Worm (Caenorhabditis elegans) whole organism, young adult: Measurements from ENCODE around the gene cpin-1.

Source experiments
- D2030.7 ChIP-seq: fragments of 200-800 bp; sonication (Bioruptor generic); IDR thresholded peaks from 2 replicates; pipeline ENCODE4 v1.3.6; 2022; ENCODE audit warnings: missing genetic modification reagents, missing genetic modification characterization, missing compliant biosample characterization
- F22D6.2 ChIP-seq: sonication (generic microtip); optimal IDR thresholded peaks from 2 replicates; lab custom pipeline; 2016; ENCODE audit warnings: mild to moderate bottlenecking, missing genetic modification characterization, missing compliant biosample characterization
- F23B12.7 ChIP-seq: sonication (generic microtip); optimal IDR thresholded peaks from 2 replicates; lab custom pipeline; 2017; ENCODE audit warnings: missing genetic modification characterization, mild to moderate bottlenecking, missing compliant biosample characterization, antibody characterized with exemption, moderate library complexity; ENCODE audit not compliant: insufficient read depth
- F49E8.2 ChIP-seq: sonication (generic microtip); optimal IDR thresholded peaks from 3 replicates; lab custom pipeline; 2017; ENCODE audit warnings: missing genetic modification characterization, mild to moderate bottlenecking, missing compliant biosample characterization, antibody characterized with exemption, moderate library complexity; ENCODE audit not compliant: insufficient read depth
- F55B11.4 ChIP-seq: sonication (generic microtip); optimal IDR thresholded peaks from 2 replicates; lab custom pipeline; 2016; ENCODE audit warnings: missing compliant biosample characterization, missing genetic modification characterization, borderline replicate concordance; ENCODE audit not compliant: insufficient read depth
- F57C9.4 ChIP-seq: sonication (generic microtip); optimal IDR thresholded peaks from 2 replicates; lab custom pipeline; 2017; ENCODE audit warnings: mild to moderate bottlenecking, missing genetic modification characterization, missing compliant biosample characterization
- K11D2.4 ChIP-seq: fragments of 200-800 bp; sonication (Bioruptor generic); IDR thresholded peaks from 2 replicates; pipeline ENCODE4 v1.3.6; 2022; ENCODE audit warnings: missing genetic modification reagents, missing genetic modification characterization, missing compliant biosample characterization
- K12H6.12 ChIP-seq: fragments of 200-800 bp; sonication (Bioruptor generic); optimal IDR thresholded peaks from 2 replicates; lab custom pipeline; 2018; ENCODE audit warnings: mild to moderate bottlenecking, missing genetic modification characterization, missing compliant biosample characterization
- T26A5.8 ChIP-seq: sonication (generic microtip); optimal IDR thresholded peaks from 2 replicates; lab custom pipeline; 2016; ENCODE audit warnings: missing genetic modification characterization, missing compliant biosample characterization
- Y53F4B.3 ChIP-seq: fragments of 200-800 bp; sonication (Bioruptor generic); IDR thresholded peaks from 2 replicates; pipeline ENCODE4 v1.3.6; 2022; ENCODE audit warnings: missing genetic modification reagents, missing genetic modification characterization, missing compliant biosample characterization
- Y53G8AR.9 ChIP-seq: fragments of 200-800 bp; sonication (Bioruptor generic); conservative IDR thresholded peaks from 2 replicates; pipeline ENCODE4 v1.3.6; 2022; ENCODE audit warnings: missing genetic modification reagents, missing genetic modification characterization, missing compliant biosample characterization
- Y56A3A.18 ChIP-seq: fragments of 200-800 bp; sonication (Bioruptor generic); IDR thresholded peaks from 2 replicates; pipeline ENCODE4 v1.3.6; 2022; ENCODE audit warnings: missing genetic modification reagents, missing genetic modification characterization, missing compliant biosample characterization
- ama-1 ChIP-seq, 3 experiments: fragments of 150-350 bp in 1 of 3; sonication (generic microtip) in 2 of 3; optimal IDR thresholded peaks; 2 replicates each; lab custom pipeline; 2014 to 2018; ENCODE audit warnings: missing biosample characterization in 2 of 3, missing genetic modification characterization in 2 of 3, missing genetic modification reagents in 2 of 3
- aptf-3 ChIP-seq: fragments of 200-800 bp; sonication (Bioruptor generic); IDR thresholded peaks from 2 replicates; pipeline ENCODE4 v1.3.6; 2022; ENCODE audit warnings: missing genetic modification characterization, missing compliant biosample characterization
- atf-7 ChIP-seq: sonication (generic microtip); optimal IDR thresholded peaks from 2 replicates; lab custom pipeline; 2017; ENCODE audit warnings: mild to moderate bottlenecking, missing genetic modification characterization, missing compliant biosample characterization
- athp-1 ChIP-seq: sonication (generic microtip); optimal IDR thresholded peaks from 2 replicates; lab custom pipeline; 2017; ENCODE audit warnings: mild to moderate bottlenecking, missing genetic modification characterization, missing compliant biosample characterization
- attf-5 ChIP-seq: fragments of 200-800 bp; sonication (Bioruptor generic); optimal IDR thresholded peaks from 2 replicates; lab custom pipeline; 2018; ENCODE audit warnings: mild to moderate bottlenecking, missing genetic modification characterization, missing compliant biosample characterization
- cebp-1 ChIP-seq, 2 experiments: fragments of 200-800 bp in 1 of 2; sonication (Bioruptor generic) in 1 of 2; sonication (generic microtip) in 1 of 2; IDR thresholded peaks in 1 of 2; optimal IDR thresholded peaks in 1 of 2; 2 replicates each; pipeline versions ENCODE4 v1.3.6 to Lab custom; 2017 to 2022; ENCODE audit warnings: missing compliant biosample characterization in 2 of 2, missing genetic modification characterization in 2 of 2, mild to moderate bottlenecking in 1 of 2, missing genetic modification reagents in 1 of 2, moderate library complexity in 1 of 2
- ceh-58 ChIP-seq: fragments of 200-800 bp; sonication (Bioruptor generic); IDR thresholded peaks from 2 replicates; pipeline ENCODE4 v1.3.6; 2022; ENCODE audit warnings: missing genetic modification characterization, missing compliant biosample characterization
- ceh-79 ChIP-seq: sonication (generic microtip); optimal IDR thresholded peaks from 2 replicates; lab custom pipeline; 2017; ENCODE audit warnings: mild to moderate bottlenecking, missing genetic modification characterization, missing compliant biosample characterization
- egrh-3 ChIP-seq: fragments of 200-800 bp; sonication (Bioruptor generic); IDR thresholded peaks from 2 replicates; pipeline ENCODE4 v1.3.6; 2022; ENCODE audit warnings: missing genetic modification reagents, missing genetic modification characterization, missing compliant biosample characterization
- fkh-3 ChIP-seq: sonication (generic microtip); optimal IDR thresholded peaks from 2 replicates; lab custom pipeline; 2016; ENCODE audit warnings: mild to moderate bottlenecking, missing genetic modification characterization, missing compliant biosample characterization
- gei-17 ChIP-seq: fragments of 200-800 bp; sonication (Bioruptor generic); optimal IDR thresholded peaks from 2 replicates; lab custom pipeline; 2018; ENCODE audit warnings: mild to moderate bottlenecking, missing genetic modification characterization, missing compliant biosample characterization
- him-1 ChIP-seq: sonication (generic microtip); optimal IDR thresholded peaks from 2 replicates; lab custom pipeline; 2016; ENCODE audit warnings: missing genotype, missing genetic modification reagents, missing genetic modification characterization, missing compliant biosample characterization
- hlh-12 ChIP-seq: sonication (generic microtip); optimal IDR thresholded peaks from 2 replicates; lab custom pipeline; 2016; ENCODE audit warnings: missing genetic modification characterization, missing compliant biosample characterization
- hmg-1.2 ChIP-seq: fragments of 200-800 bp; sonication (Bioruptor generic); IDR thresholded peaks from 2 replicates; pipeline ENCODE4 v1.3.6; 2022; ENCODE audit warnings: missing genetic modification reagents, missing genetic modification characterization, missing compliant biosample characterization
- lin-35 ChIP-seq, 3 experiments: fragments of 150-350 bp in 2 of 3; sonication (generic microtip) in 1 of 3; optimal IDR thresholded peaks; 2 replicates each; lab custom pipeline; 2014 to 2018; ENCODE audit warnings: missing biosample characterization in 3 of 3, missing genetic modification characterization in 3 of 3, missing genetic modification reagents in 3 of 3
- lsl-1 ChIP-seq: fragments of 200-800 bp; sonication (Bioruptor generic); optimal IDR thresholded peaks from 2 replicates; lab custom pipeline; 2018; ENCODE audit warnings: mild to moderate bottlenecking, missing genetic modification characterization, moderate library complexity, missing compliant biosample characterization
- madf-3 ChIP-seq: fragments of 200-800 bp; sonication (Bioruptor generic); IDR thresholded peaks from 2 replicates; pipeline ENCODE4 v1.3.6; 2022; ENCODE audit warnings: missing genetic modification reagents, missing genetic modification characterization, missing compliant biosample characterization
- madf-8 ChIP-seq: fragments of 200-800 bp; sonication (Bioruptor generic); conservative IDR thresholded peaks from 2 replicates; pipeline ENCODE4 v1.3.6; 2022; ENCODE audit warnings: missing genetic modification reagents, missing genetic modification characterization, missing compliant biosample characterization
- mcd-1 ChIP-seq: fragments of 200-800 bp; sonication (Bioruptor generic); IDR thresholded peaks from 2 replicates; pipeline ENCODE4 v1.3.6; 2022; ENCODE audit warnings: missing genetic modification reagents, missing genetic modification characterization, missing compliant biosample characterization
- mel-28 ChIP-seq: sonication (generic microtip); optimal IDR thresholded peaks from 2 replicates; lab custom pipeline; 2016; ENCODE audit warnings: borderline replicate concordance, mild to moderate bottlenecking, missing genetic modification characterization, missing compliant biosample characterization
- mes-4 ChIP-seq: sonication (generic microtip); optimal IDR thresholded peaks from 2 replicates; lab custom pipeline; 2016; ENCODE audit warnings: missing genotype, missing genetic modification characterization, missing compliant biosample characterization
- nfya-1 ChIP-seq: sonication (generic microtip); optimal IDR thresholded peaks from 2 replicates; lab custom pipeline; 2017; ENCODE audit warnings: antibody characterized with exemption, missing compliant biosample characterization, missing genetic modification characterization, borderline replicate concordance; ENCODE audit not compliant: insufficient read depth
- nhr-120 ChIP-seq: fragments of 200-800 bp; sonication (Bioruptor generic); IDR thresholded peaks from 2 replicates; pipeline ENCODE4 v1.3.6; 2022; ENCODE audit warnings: missing genetic modification characterization, missing compliant biosample characterization
- nhr-27 ChIP-seq: fragments of 200-800 bp; sonication (Bioruptor generic); optimal IDR thresholded peaks from 2 replicates; lab custom pipeline; 2018; ENCODE audit warnings: mild to moderate bottlenecking, missing genetic modification characterization, moderate library complexity, missing compliant biosample characterization
- pbrm-1 ChIP-seq: fragments of 200-800 bp; sonication (Bioruptor generic); IDR thresholded peaks from 2 replicates; pipeline ENCODE4 v1.3.6; 2022; ENCODE audit warnings: missing genetic modification reagents, missing genetic modification characterization, missing compliant biosample characterization
- pha-4 ChIP-seq: fragments of 150-350 bp; sonication (generic microtip); optimal IDR thresholded peaks from 2 replicates; lab custom pipeline; 2014; ENCODE audit warnings: missing biosample characterization, missing genetic modification reagents, missing genetic modification characterization
- snpc-1.1 ChIP-seq: sonication (generic microtip); optimal IDR thresholded peaks from 2 replicates; lab custom pipeline; 2017; ENCODE audit warnings: missing genetic modification characterization, mild to moderate bottlenecking, missing compliant biosample characterization, antibody characterized with exemption, moderate library complexity, missing genotype, missing genetic modification reagents; ENCODE audit not compliant: insufficient read depth
- snpc-3.4 ChIP-seq: sonication (generic microtip); optimal IDR thresholded peaks from 2 replicates; lab custom pipeline; 2017; ENCODE audit warnings: missing genetic modification characterization, mild to moderate bottlenecking, missing compliant biosample characterization, antibody characterized with exemption, moderate library complexity, missing genotype, missing genetic modification reagents
- tbx-9 ChIP-seq: sonication (generic microtip); optimal IDR thresholded peaks from 2 replicates; lab custom pipeline; 2016; ENCODE audit warnings: borderline replicate concordance, missing genetic modification characterization, inconsistent platforms, missing compliant biosample characterization
- tlf-1 ChIP-seq: fragments of 200-800 bp; sonication (Bioruptor generic); optimal IDR thresholded peaks from 2 replicates; lab custom pipeline; 2018; ENCODE audit warnings: mild to moderate bottlenecking, missing genetic modification characterization, missing compliant biosample characterization
- xnd-1 ChIP-seq: sonication (generic microtip); optimal IDR thresholded peaks from 2 replicates; lab custom pipeline; 2016; ENCODE audit warnings: missing genotype, missing genetic modification reagents, missing genetic modification characterization, missing compliant biosample characterization
- ztf-22 ChIP-seq: fragments of 200-800 bp; sonication (Bioruptor generic); optimal IDR thresholded peaks from 2 replicates; lab custom pipeline; 2018; ENCODE audit warnings: mild to moderate bottlenecking, missing genetic modification characterization, moderate library complexity, missing compliant biosample characterization
- ztf-25 ChIP-seq: fragments of 200-800 bp; sonication (Bioruptor generic); IDR thresholded peaks from 2 replicates; pipeline ENCODE4 v1.3.6; 2022; ENCODE audit warnings: missing genetic modification reagents, missing genetic modification characterization, missing compliant biosample characterization
- ztf-28 ChIP-seq: fragments of 200-800 bp; sonication (Bioruptor generic); IDR thresholded peaks from 2 replicates; pipeline ENCODE4 v1.3.6; 2022; ENCODE audit warnings: missing genetic modification reagents, missing genetic modification characterization, missing compliant biosample characterization
- ztf-6 ChIP-seq: fragments of 200-800 bp; sonication (Bioruptor generic); IDR thresholded peaks from 2 replicates; pipeline ENCODE4 v1.3.6; 2022; ENCODE audit warnings: missing genetic modification reagents, missing genetic modification characterization, missing compliant biosample characterization

cpin-1 gene

DNA sequence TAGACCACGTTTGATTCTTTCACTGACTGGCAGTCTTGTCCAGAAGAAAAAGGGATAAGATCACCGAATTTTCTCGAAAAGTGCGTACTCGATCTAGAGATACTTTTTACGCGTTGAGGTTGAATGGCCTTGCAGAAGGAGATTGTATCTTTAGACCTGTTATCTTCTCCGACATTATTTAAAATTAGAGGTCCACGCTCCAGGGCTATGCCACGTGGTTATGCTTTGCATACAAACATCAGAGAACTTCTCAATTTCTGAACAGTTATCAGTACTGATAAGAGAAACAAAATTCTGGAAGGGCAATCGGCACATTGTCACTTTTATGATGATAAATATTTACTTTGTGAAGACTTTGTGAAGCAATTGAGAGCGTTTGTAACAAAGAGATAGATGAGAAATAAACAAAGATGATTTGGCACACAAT is 8.4 kb upstream of the cpin-1 start (continued):
- TF ChIP-seq Y56A3A.18 (no peak), nhr-120 (GFP tag; lab: Robert Waterston, UW) (no peak), ztf-22 (GFP tag; lab: Kevin White, UChicago) (peak; percentile 47), lin-35 (GFP tag; optimal IDR thresholded peaks at IDR 0.05; lab: Kevin White, UChicago) (no peak), lsl-1 (GFP tag; lab: Kevin White, UChicago) (no peak), ceh-58 (no peak), ztf-6 (no peak), mes-4 (tag; lab: Kevin White, UChicago) (no peak), hmg-1.2 (GFP tag; lab: Robert Waterston, UW) (no peak), snpc-3.4 (tag; lab: Kevin White, UChicago) (peak; percentile 30), xnd-1 (tag; lab: Kevin White, UChicago) (no peak), hlh-12 (tag; lab: Kevin White, UChicago) (no peak), ztf-28 (GFP tag; lab: Robert Waterston, UW) (no peak), F55B11.4 (tag; lab: Kevin White, UChicago) (no peak), snpc-1.1 (tag; lab: Kevin White, UChicago) (no peak), fkh-3 (no peak), tlf-1 (GFP tag; lab: Kevin White, UChicago) (peak; percentile 53), F57C9.4 (tag; lab: Kevin White, UChicago) (no peak), mel-28 (no peak), nhr-27 (no peak), attf-5 (GFP tag; lab: Kevin White, UChicago) (peak; percentile 39), F22D6.2 (peak; percentile 48), mcd-1 (GFP tag; lab: Robert Waterston, UW) (0 out of 2 replicates have a peak, but pooled peaks have one; percentile 17), Y53F4B.3 (GFP tag; lab: Robert Waterston, UW) (no peak), pha-4 (peak; percentile 84), madf-8 (GFP tag; lab: Robert Waterston, UW) (no peak), atf-7 (no peak), tbx-9 (tag; lab: Kevin White, UChicago) (no peak), athp-1 (peak; percentile 30), madf-3 (GFP tag; lab: Robert Waterston, UW) (0 out of 2 replicates have a peak, but pooled peaks have one; percentile 21), him-1 (no peak), ceh-79 (tag; lab: Kevin White, UChicago) (no peak), Y53G8AR.9 (GFP tag; lab: Robert Waterston, UW) (no peak), F23B12.7 (tag; lab: Kevin White, UChicago) (no peak), ama-1 (optimal IDR thresholded peaks at IDR 0.05; lab: Kevin White, UChicago) (peak; percentile 6), ama-1 (GFP tag; optimal IDR thresholded peaks at IDR 0.05; lab: Kevin White, UChicago) (no peak), pbrm-1 (GFP tag; lab: Robert Waterston, UW) (no peak), ztf-25 (no peak), T26A5.8 (tag; lab: Kevin White, UChicago) (no peak), aptf-3 (GFP tag; lab: Robert Waterston, UW) (no peak), F49E8.2 (tag; lab: Kevin White, UChicago) (no peak), D2030.7 (GFP tag; lab: Robert Waterston, UW) (no peak), nfya-1 (no peak), K11D2.4 (GFP tag; lab: Robert Waterston, UW) (no peak), K12H6.12 (tag; lab: Kevin White, UChicago) (no peak), egrh-3 (GFP tag; lab: Robert Waterston, UW) (no peak), cebp-1 (GFP tag; IDR thresholded peaks at IDR 0.05; lab: Robert Waterston, UW) (no peak), cebp-1 (tag; optimal IDR thresholded peaks at IDR 0.05; lab: Kevin White, UChicago) (peak; percentile 57), gei-17 (GFP tag; lab: Kevin White, UChicago) (no peak)
